Worm (Caenorhabditis elegans) whole organism, midembryonic: ENCODE data around the gene ilys-5.

Experiments used
- cog-1 ChIP-seq: sonication (generic microtip); optimal IDR thresholded peaks from 2 replicates; lab custom pipeline; 2016; ENCODE audit warnings: missing genetic modification characterization, missing compliant biosample characterization
- flt-1 ChIP-seq: fragments of 200-800 bp; sonication (Bioruptor generic); IDR thresholded peaks from 2 replicates; pipeline ENCODE4 v1.3.6; 2022; ENCODE audit warnings: missing genetic modification characterization, missing compliant biosample characterization
- med-1 ChIP-seq: sonication (generic microtip); optimal IDR thresholded peaks from 2 replicates; lab custom pipeline; 2017; ENCODE audit warnings: missing genetic modification characterization, mild to moderate bottlenecking, missing compliant biosample characterization, antibody characterized with exemption, missing genetic modification reagents; ENCODE audit not compliant: insufficient read depth
- ref-1 ChIP-seq: fragments of 200-800 bp; sonication (Bioruptor generic); conservative IDR thresholded peaks from 2 replicates; pipeline ENCODE4 v1.3.6; 2022; ENCODE audit warnings: missing genetic modification reagents, missing genetic modification characterization, missing compliant biosample characterization
- tab-1 ChIP-seq: fragments of 200-800 bp; sonication (Bioruptor generic); IDR thresholded peaks from 2 replicates; pipeline ENCODE4 v1.3.6; 2022; ENCODE audit warnings: missing genetic modification characterization, missing compliant biosample characterization
- ztf-29 ChIP-seq: fragments of 200-800 bp; sonication (Bioruptor generic); IDR thresholded peaks from 2 replicates; pipeline ENCODE4 v1.3.6; 2022; ENCODE audit warnings: missing genetic modification reagents, missing genetic modification characterization, missing compliant biosample characterization

DNA sequence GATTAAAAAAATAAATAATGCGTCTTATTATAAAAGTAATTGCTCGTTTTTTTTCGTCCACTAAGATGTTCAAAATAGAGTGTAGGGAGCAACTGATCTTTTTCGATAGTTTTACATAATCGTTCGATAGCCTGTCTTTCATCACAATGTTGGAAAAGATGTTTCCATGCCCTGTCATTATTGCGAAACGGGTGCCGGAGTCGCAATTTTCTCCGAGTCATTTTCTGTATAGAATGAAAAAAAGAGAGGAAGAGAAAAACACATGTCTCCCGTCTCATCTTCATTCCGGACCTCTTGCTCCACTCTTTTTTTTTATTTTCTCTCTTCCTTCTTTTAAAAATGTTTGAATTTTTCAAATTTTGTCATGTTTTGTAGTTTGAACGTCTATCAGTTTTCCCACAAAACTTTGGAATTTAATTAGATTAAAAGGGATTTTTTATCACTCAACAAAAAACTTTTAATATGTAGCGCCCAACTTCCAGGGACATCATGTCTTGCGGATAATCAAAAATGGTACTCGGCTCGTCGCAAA is 16.2 kb upstream of the ilys-5 start, which contains the start of gene svh-2:
- TF ChIP-seq med-1 (GFP tag; lab: Kevin White, UChicago) = no peak
- TF ChIP-seq cog-1 = no peak
- TF ChIP-seq ztf-29 (GFP tag; lab: Robert Waterston, UW) = no peak
- TF ChIP-seq flt-1 (GFP tag; lab: Robert Waterston, UW) = no peak
- TF ChIP-seq tab-1 (GFP tag; lab: Robert Waterston, UW) = no peak
- no peak for TF ChIP-seq ref-1
